Fruit fly (Drosophila melanogaster) whole organism, adult: ENCODE measurements around the gene Arp3.

Experiments used
- CG11617 ChIP-seq: fragments of 200-800 bp; sonication (Bioruptor generic); optimal IDR thresholded peaks from 2 replicates; lab custom pipeline; 2017; ENCODE audit warnings: mild to moderate bottlenecking, missing biosample characterization, missing genetic modification reagents, missing genetic modification characterization
- CG12768 ChIP-seq: fragments of 200-800 bp; sonication (Bioruptor generic); optimal IDR thresholded peaks from 2 replicates; lab custom pipeline; 2017; ENCODE audit warnings: missing biosample characterization, missing genetic modification characterization, mild to moderate bottlenecking, moderate library complexity, missing genetic modification reagents
- CG14711 ChIP-seq: fragments of 200-800 bp; sonication (Bioruptor generic); optimal IDR thresholded peaks from 2 replicates; lab custom pipeline; 2018; ENCODE audit warnings: missing biosample characterization, mild to moderate bottlenecking, missing genetic modification characterization, moderate library complexity
- CG1620 ChIP-seq: fragments of 200-800 bp; sonication (Bioruptor generic); optimal IDR thresholded peaks from 2 replicates; lab custom pipeline; 2016; ENCODE audit warnings: missing biosample characterization, missing genetic modification characterization
- CG33017 ChIP-seq: fragments of 200-800 bp; sonication (Bioruptor generic); optimal IDR thresholded peaks from 2 replicates; lab custom pipeline; 2018; ENCODE audit warnings: missing biosample characterization, mild to moderate bottlenecking, missing genetic modification characterization, moderate library complexity
- CG5204 ChIP-seq: fragments of 200-800 bp; sonication (Bioruptor generic); optimal IDR thresholded peaks from 2 replicates; lab custom pipeline; 2016; ENCODE audit warnings: missing biosample characterization, missing genetic modification characterization
- CG7045 ChIP-seq: fragments of 200-800 bp; sonication (Bioruptor generic); optimal IDR thresholded peaks from 2 replicates; lab custom pipeline; 2017; ENCODE audit warnings: missing biosample characterization, mild to moderate bottlenecking, missing genetic modification characterization
- CG7101 ChIP-seq: fragments of 200-800 bp; sonication (Bioruptor generic); optimal IDR thresholded peaks from 2 replicates; lab custom pipeline; 2018; ENCODE audit warnings: missing biosample characterization, mild to moderate bottlenecking, missing genetic modification characterization, moderate library complexity
- Clk ChIP-seq: fragments of 200-800 bp; sonication (Bioruptor generic); optimal IDR thresholded peaks from 2 replicates; lab custom pipeline; 2017; ENCODE audit warnings: missing biosample characterization, missing genetic modification characterization
- Crg-1 ChIP-seq: fragments of 200-800 bp; sonication (Bioruptor generic); optimal IDR thresholded peaks from 2 replicates; lab custom pipeline; 2016; ENCODE audit warnings: missing biosample characterization, missing genetic modification characterization
- Hr96 ChIP-seq: fragments of 200-800 bp; sonication (Bioruptor generic); optimal IDR thresholded peaks from 2 replicates; lab custom pipeline; 2016; ENCODE audit warnings: missing biosample characterization, missing genetic modification characterization
- Mnt ChIP-seq: fragments of 200-800 bp; sonication (Bioruptor generic); optimal IDR thresholded peaks from 2 replicates; lab custom pipeline; 2016; ENCODE audit warnings: missing biosample characterization, mild to moderate bottlenecking, missing genetic modification characterization
- bab1 ChIP-seq: fragments of 200-800 bp; sonication (Bioruptor generic); optimal IDR thresholded peaks from 3 replicates; lab custom pipeline; 2019; ENCODE audit warnings: missing biosample characterization, mild to moderate bottlenecking, missing genetic modification characterization, moderate library complexity
- cic ChIP-seq: fragments of 200-800 bp; sonication (Bioruptor generic); optimal IDR thresholded peaks from 2 replicates; lab custom pipeline; 2017; ENCODE audit warnings: missing biosample characterization, mild to moderate bottlenecking, missing genetic modification characterization, moderate library complexity
- cnc ChIP-seq, 2 experiments: fragments of >200 bp; optimal IDR thresholded peaks; 2 replicates each; lab custom pipeline; 2017
- kay ChIP-seq: fragments of 200-800 bp; sonication (Bioruptor generic); peaks from one replicate; lab custom pipeline; 2016; ENCODE audit warnings: missing biosample characterization, missing genetic modification characterization, borderline replicate concordance
- ovo ChIP-seq: fragments of 200-800 bp; sonication (Bioruptor generic); optimal IDR thresholded peaks from 2 replicates; lab custom pipeline; 2016; ENCODE audit warnings: missing biosample characterization, missing genetic modification characterization
- pad ChIP-seq: fragments of 200-800 bp; sonication (Bioruptor generic); optimal IDR thresholded peaks from 3 replicates; lab custom pipeline; 2017; ENCODE audit warnings: missing biosample characterization, missing genetic modification characterization, mild to moderate bottlenecking, moderate library complexity, missing genetic modification reagents
- tj ChIP-seq: fragments of 200-800 bp; sonication (Bioruptor generic); optimal IDR thresholded peaks from 3 replicates; lab custom pipeline; 2017; ENCODE audit warnings: missing biosample characterization, mild to moderate bottlenecking, missing genetic modification characterization, moderate library complexity
- toe ChIP-seq: fragments of 200-800 bp; sonication (Bioruptor generic); optimal IDR thresholded peaks from 2 replicates; lab custom pipeline; 2016; ENCODE audit warnings: missing biosample characterization, missing genetic modification characterization

The Arp3 gene

dm6 chr3L:8080790-8081189 is 34.9 kb downstream of the Arp3 start:
- TF ChIP-seq toe (GFP tag; lab: Kevin White, UChicago) = no peak

dm6 chr3L:8079598-8079997 is 36.1 kb downstream of the Arp3 start:
- no peak for TF ChIP-seq pad (GFP tag; lab: Kevin White, UChicago)
- no peak for TF ChIP-seq Crg-1 (GFP tag; lab: Kevin White, UChicago)
- TF ChIP-seq cnc (optimal IDR thresholded peaks at IDR 0.05; lab: Kevin White, UChicago) = no peak
- no peak for TF ChIP-seq CG1620 (GFP tag; lab: Kevin White, UChicago)
- no peak for TF ChIP-seq toe (GFP tag; lab: Kevin White, UChicago)
- TF ChIP-seq CG11617 (GFP tag; lab: Kevin White, UChicago) = no peak
- no peak for TF ChIP-seq CG33017 (tag; lab: Kevin White, UChicago)
- no peak for TF ChIP-seq cic (GFP tag; lab: Kevin White, UChicago)
- TF ChIP-seq Mnt (GFP tag; lab: Kevin White, UChicago) = no peak
- TF ChIP-seq Clk = no peak
- no peak for TF ChIP-seq CG7101 (tag; lab: Kevin White, UChicago)
- no peak for TF ChIP-seq CG14711 (tag; lab: Kevin White, UChicago)
- no peak for TF ChIP-seq CG12768
- no peak for TF ChIP-seq kay (GFP tag; lab: Kevin White, UChicago)
- no peak for TF ChIP-seq CG7045
- TF ChIP-seq Hr96 (GFP tag; lab: Kevin White, UChicago) = no peak

dm6 chr3L:8077953-8078352 is 37.7 kb downstream of the Arp3 start:
- TF ChIP-seq tj (GFP tag; lab: Kevin White, UChicago) (no peak), ovo (GFP tag; lab: Kevin White, UChicago) (no peak), CG5204 (GFP tag; lab: Kevin White, UChicago) (no peak), Crg-1 (GFP tag; lab: Kevin White, UChicago) (no peak), CG7045 (no peak), bab1 (GFP tag; lab: Kevin White, UChicago) (no peak), CG7101 (tag; lab: Kevin White, UChicago) (no peak), CG11617 (GFP tag; lab: Kevin White, UChicago) (no peak), cnc (optimal IDR thresholded peaks at IDR 0.05; lab: Kevin White, UChicago) (no peak), CG33017 (tag; lab: Kevin White, UChicago) (no peak), pad (GFP tag; lab: Kevin White, UChicago) (no peak), Clk (no peak), Mnt (GFP tag; lab: Kevin White, UChicago) (no peak), CG1620 (GFP tag; lab: Kevin White, UChicago) (no peak), cic (GFP tag; lab: Kevin White, UChicago) (no peak), CG14711 (tag; lab: Kevin White, UChicago) (no peak), kay (GFP tag; lab: Kevin White, UChicago) (no peak), toe (GFP tag; lab: Kevin White, UChicago) (no peak)

- TF ChIP-seq tj (GFP tag; lab: Kevin White, UChicago) (no peak), toe (GFP tag; lab: Kevin White, UChicago) (no peak), CG5204 (GFP tag; lab: Kevin White, UChicago) (no peak), bab1 (GFP tag; lab: Kevin White, UChicago) (peak; percentile 32), ovo (GFP tag; lab: Kevin White, UChicago) (no peak), kay (GFP tag; lab: Kevin White, UChicago) (peak; percentile 54)
Observed at dm6 chr3L:8077207-8077606, 38.5 kb downstream of the Arp3 start.

dm6 chr3L:8076160-8076559 is 39.5 kb downstream of the Arp3 start:
- TF ChIP-seq Hr96 (GFP tag; lab: Kevin White, UChicago) = no peak
- peak; percentile 25 for TF ChIP-seq CG7101 (tag; lab: Kevin White, UChicago)
- no peak for TF ChIP-seq CG1620 (GFP tag; lab: Kevin White, UChicago)
- TF ChIP-seq CG5204 (GFP tag; lab: Kevin White, UChicago) = no peak
- TF ChIP-seq kay (GFP tag; lab: Kevin White, UChicago) = peak; percentile 7
- peak; percentile 55 for TF ChIP-seq bab1 (GFP tag; lab: Kevin White, UChicago)

dm6 chr3L:8074944-8075343 is 40.8 kb downstream of the Arp3 start:
- TF ChIP-seq bab1 (GFP tag; lab: Kevin White, UChicago) (no peak), CG33017 (tag; lab: Kevin White, UChicago) (no peak), Crg-1 (GFP tag; lab: Kevin White, UChicago) (no peak), toe (GFP tag; lab: Kevin White, UChicago) (no peak), CG14711 (tag; lab: Kevin White, UChicago) (no peak), CG12768 (no peak), tj (GFP tag; lab: Kevin White, UChicago) (no peak), cic (GFP tag; lab: Kevin White, UChicago) (no peak), cnc (optimal IDR thresholded peaks at IDR 0.05; lab: Kevin White, UChicago) (no peak), Clk (no peak)

dm6 chr3L:8073872-8074271 is 41.8 kb downstream of the Arp3 start:
- TF ChIP-seq CG14711 (tag; lab: Kevin White, UChicago) = no peak
- no peak for TF ChIP-seq ovo (GFP tag; lab: Kevin White, UChicago)
- TF ChIP-seq CG33017 (tag; lab: Kevin White, UChicago) = no peak
- TF ChIP-seq tj (GFP tag; lab: Kevin White, UChicago) = no peak
- TF ChIP-seq cic (GFP tag; lab: Kevin White, UChicago) = no peak
- TF ChIP-seq kay (GFP tag; lab: Kevin White, UChicago) = no peak
- no peak for TF ChIP-seq pad (GFP tag; lab: Kevin White, UChicago)
- TF ChIP-seq cnc (optimal IDR thresholded peaks at IDR 0.05; lab: Kevin White, UChicago) = no peak
